Worm (Caenorhabditis elegans) whole organism, L2 larva: ENCODE measurements around the gene C45G7.13.

Source experiments
- F13H6.1 ChIP-seq: sonication (generic microtip); optimal IDR thresholded peaks from 2 replicates; lab custom pipeline; 2016; ENCODE audit warnings: missing genetic modification characterization, missing compliant biosample characterization
- R02D3.7 ChIP-seq: fragments of 150-350 bp; optimal IDR thresholded peaks from 2 replicates; lab custom pipeline; 2014; ENCODE audit warnings: missing biosample characterization, missing genetic modification characterization
- ZK546.5 ChIP-seq: sonication (generic microtip); optimal IDR thresholded peaks from 2 replicates; lab custom pipeline; 2017; ENCODE audit warnings: missing biosample characterization, missing genetic modification characterization
- aly-2 ChIP-seq: fragments of 150-350 bp; optimal IDR thresholded peaks from 2 replicates; lab custom pipeline; 2014; ENCODE audit warnings: missing biosample characterization, missing genetic modification characterization
- ama-1 ChIP-seq: fragments of 150-350 bp; optimal IDR thresholded peaks from 2 replicates; lab custom pipeline; 2018; ENCODE audit warnings: inconsistent platforms
- blmp-1 ChIP-seq: sonication (generic microtip); optimal IDR thresholded peaks from 2 replicates; lab custom pipeline; 2017; ENCODE audit warnings: missing genetic modification characterization, mild to moderate bottlenecking, missing compliant biosample characterization, antibody characterized with exemption, moderate library complexity; ENCODE audit not compliant: insufficient read depth
- ceh-82 ChIP-seq: fragments of 150-350 bp; optimal IDR thresholded peaks from 2 replicates; lab custom pipeline; 2014; ENCODE audit warnings: missing biosample characterization, missing genetic modification characterization
- crh-2 ChIP-seq: sonication (generic microtip); optimal IDR thresholded peaks from 2 replicates; lab custom pipeline; 2017; ENCODE audit warnings: missing biosample characterization, missing genetic modification characterization
- dmd-4 ChIP-seq: sonication (generic microtip); optimal IDR thresholded peaks from 2 replicates; lab custom pipeline; 2017; ENCODE audit warnings: missing biosample characterization, missing genetic modification characterization
- elt-1 ChIP-seq: fragments of 150-350 bp; optimal IDR thresholded peaks from 2 replicates; lab custom pipeline; 2014; ENCODE audit warnings: missing biosample characterization, missing genetic modification characterization
- elt-3 ChIP-seq: sonication (generic microtip); optimal IDR thresholded peaks from 2 replicates; lab custom pipeline; 2017; ENCODE audit warnings: missing biosample characterization, missing genetic modification characterization
- fos-1 ChIP-seq: fragments of 150-350 bp; optimal IDR thresholded peaks from 2 replicates; lab custom pipeline; 2014; ENCODE audit warnings: missing biosample characterization, missing genetic modification characterization
- gmeb-1 ChIP-seq: fragments of 150-350 bp; optimal IDR thresholded peaks from 2 replicates; lab custom pipeline; 2014; ENCODE audit warnings: missing biosample characterization, missing genetic modification characterization
- lin-11 ChIP-seq: fragments of 150-350 bp; sonication (generic microtip); optimal IDR thresholded peaks from 2 replicates; lab custom pipeline; 2014; ENCODE audit warnings: missing biosample characterization, missing genetic modification characterization, inconsistent platforms, mixed read lengths
- lsy-2 ChIP-seq, 2 experiments: fragments of 150-350 bp in 1 of 2; sonication (generic microtip) in 1 of 2; optimal IDR thresholded peaks; 2 replicates each; lab custom pipeline; 2014 to 2017; ENCODE audit warnings: missing biosample characterization in 2 of 2, missing genetic modification characterization in 2 of 2
- mab-5 ChIP-seq: fragments of 150-350 bp; optimal IDR thresholded peaks from 2 replicates; lab custom pipeline; 2014; ENCODE audit warnings: missing biosample characterization, missing genetic modification characterization
- mbf-1 ChIP-seq: sonication (generic microtip); optimal IDR thresholded peaks from 2 replicates; lab custom pipeline; 2017; ENCODE audit warnings: missing biosample characterization, missing genetic modification characterization
- nhr-11 ChIP-seq: fragments of 150-350 bp; optimal IDR thresholded peaks from 2 replicates; lab custom pipeline; 2014; ENCODE audit warnings: missing biosample characterization, missing genetic modification characterization
- nhr-129 ChIP-seq: fragments of 150-350 bp; optimal IDR thresholded peaks from 2 replicates; lab custom pipeline; 2014; ENCODE audit warnings: missing biosample characterization, missing genetic modification characterization
- nhr-21 ChIP-seq: fragments of 150-350 bp; optimal IDR thresholded peaks from 2 replicates; lab custom pipeline; 2014; ENCODE audit warnings: missing biosample characterization, missing genetic modification characterization
- nhr-25 ChIP-seq: fragments of 150-350 bp; sonication (generic microtip); optimal IDR thresholded peaks from 3 replicates; lab custom pipeline; 2014; ENCODE audit warnings: missing biosample characterization, missing genetic modification characterization
- nhr-77 ChIP-seq: fragments of 150-350 bp; optimal IDR thresholded peaks from 2 replicates; lab custom pipeline; 2014; ENCODE audit warnings: missing biosample characterization, missing genetic modification characterization
- peb-1 ChIP-seq: fragments of 150-350 bp; optimal IDR thresholded peaks from 2 replicates; lab custom pipeline; 2014; ENCODE audit warnings: missing biosample characterization, missing genetic modification characterization
- sem-4 ChIP-seq: fragments of 150-350 bp; optimal IDR thresholded peaks from 2 replicates; lab custom pipeline; 2014; ENCODE audit warnings: missing biosample characterization, missing genetic modification reagents, missing genetic modification characterization
- skn-1 ChIP-seq: sonication (generic microtip); optimal IDR thresholded peaks from 2 replicates; lab custom pipeline; 2017; ENCODE audit warnings: missing biosample characterization, missing genetic modification characterization
- sma-3 ChIP-seq: sonication (generic microtip); optimal IDR thresholded peaks from 2 replicates; lab custom pipeline; 2016; ENCODE audit warnings: missing genetic modification reagents, missing genetic modification characterization, missing compliant biosample characterization
- snpc-4 ChIP-seq: fragments of 150-350 bp; optimal IDR thresholded peaks from 2 replicates; lab custom pipeline; 2014; ENCODE audit warnings: missing biosample characterization, missing genetic modification characterization
- unc-39 ChIP-seq: fragments of 150-350 bp; optimal IDR thresholded peaks from 2 replicates; lab custom pipeline; 2014; ENCODE audit warnings: missing biosample characterization, missing genetic modification characterization
- unc-55 ChIP-seq: fragments of 150-350 bp; sonication (generic microtip); optimal IDR thresholded peaks from 3 replicates; lab custom pipeline; 2014; ENCODE audit warnings: missing biosample characterization, missing genetic modification reagents, missing genetic modification characterization
- unc-62 ChIP-seq: fragments of 150-350 bp; optimal IDR thresholded peaks from 2 replicates; lab custom pipeline; 2014; ENCODE audit warnings: missing biosample characterization, missing genetic modification reagents, missing genetic modification characterization
- zag-1 ChIP-seq: fragments of 150-350 bp; optimal IDR thresholded peaks from 2 replicates; lab custom pipeline; 2014; ENCODE audit warnings: missing biosample characterization, missing genetic modification characterization
- ztf-11 ChIP-seq: sonication (generic microtip); optimal IDR thresholded peaks from 2 replicates; lab custom pipeline; 2017; ENCODE audit warnings: missing biosample characterization, missing genetic modification characterization

C45G7.13 gene

ce11 chrIV:2451233-2451632 is at the start of gene C45G7.13:
Gene C45G7.13 (minus strand): TSS chrIV:2451333.
- no peak for TF ChIP-seq elt-1 (tag; lab: Kevin White, UChicago)
- no peak for TF ChIP-seq aly-2 (tag; lab: Kevin White, UChicago)
- TF ChIP-seq mbf-1 (tag; lab: Kevin White, UChicago), result no peak
- no peak for TF ChIP-seq peb-1 (tag; lab: Kevin White, UChicago)
- no peak for TF ChIP-seq ztf-11
- TF ChIP-seq unc-39, result no peak
- no peak for TF ChIP-seq sma-3 (GFP tag; lab: Kevin White, UChicago)
- no peak for TF ChIP-seq sem-4 (tag; lab: Kevin White, UChicago)
- no peak for TF ChIP-seq skn-1

- TF ChIP-seq lin-11 (tag; lab: Kevin White, UChicago) (no peak), lsy-2 (tag; optimal IDR thresholded peaks at IDR 0.05; lab: Kevin White, UChicago) (peak in 1 of 2 experiments; percentile 22), elt-3 (tag; lab: Kevin White, UChicago) (no peak)
Measured at ce11 chrIV:2497615-2498183, 46.6 kb upstream of the C45G7.13 start, which contains the start of gene Y69A2AR.16. Gene Y69A2AR.16 (plus strand): TSS chrIV:2497803.

- TF ChIP-seq mbf-1 (tag; lab: Kevin White, UChicago) (no peak), nhr-129 (tag; lab: Kevin White, UChicago) (no peak), dmd-4 (tag; lab: Kevin White, UChicago) (no peak), nhr-77 (tag; lab: Kevin White, UChicago) (no peak), ceh-82 (no peak), zag-1 (tag; lab: Kevin White, UChicago) (no peak), snpc-4 (no peak), unc-62 (GFP tag; lab: Kevin White, UChicago) (no peak)
Measured at ce11 chrIV:2496084-2496483, 45.0 kb upstream of the C45G7.13 start.

ce11 chrIV:2495118-2495785 is 44.1 kb upstream of the C45G7.13 start, which contains the start of the genes ccdc-12 and Y69A2AR.18:
Gene ccdc-12 (minus strand): TSS chrIV:2495174.
Gene Y69A2AR.18 (plus strand): TSS chrIV:2495735.
- TF ChIP-seq F13H6.1 (tag; lab: Kevin White, UChicago) (peak; percentile 48), blmp-1 (tag; lab: Kevin White, UChicago) (no peak), R02D3.7 (peak; percentile 50), nhr-129 (tag; lab: Kevin White, UChicago) (peak; percentile 45), unc-55 (GFP tag; lab: Kevin White, UChicago) (peak; percentile 86), snpc-4 (peak; percentile 18), lsy-2 (tag; optimal IDR thresholded peaks at IDR 0.05; lab: Kevin White, UChicago) (peak; percentile 96 to 98), mab-5 (tag; lab: Kevin White, UChicago) (peak; percentile 15), gmeb-1 (tag; lab: Kevin White, UChicago) (peak; percentile 73), nhr-25 (tag; lab: Kevin White, UChicago) (no peak), fos-1 (tag; lab: Kevin White, UChicago) (peak; percentile 3), crh-2 (tag; lab: Kevin White, UChicago) (no peak), sma-3 (GFP tag; lab: Kevin White, UChicago) (peak; percentile 55), lin-11 (tag; lab: Kevin White, UChicago) (peak; percentile 73), ama-1 (lab: Kevin White, UChicago) (no peak)

- no peak for TF ChIP-seq aly-2 (tag; lab: Kevin White, UChicago)
- no peak for TF ChIP-seq nhr-77 (tag; lab: Kevin White, UChicago)
- no peak for TF ChIP-seq lin-11 (tag; lab: Kevin White, UChicago)
- no peak for TF ChIP-seq peb-1 (tag; lab: Kevin White, UChicago)
- TF ChIP-seq ceh-82, result no peak
- no peak for TF ChIP-seq unc-39
- TF ChIP-seq nhr-21 (tag; lab: Kevin White, UChicago), result no peak
- no peak for TF ChIP-seq nhr-11 (tag; lab: Kevin White, UChicago)
- no peak for TF ChIP-seq unc-62 (GFP tag; lab: Kevin White, UChicago)
- no peak for TF ChIP-seq ztf-11
- TF ChIP-seq mbf-1 (tag; lab: Kevin White, UChicago), result no peak
- TF ChIP-seq blmp-1 (tag; lab: Kevin White, UChicago), result no peak
- no peak for TF ChIP-seq zag-1 (tag; lab: Kevin White, UChicago)
- TF ChIP-seq sma-3 (GFP tag; lab: Kevin White, UChicago), result no peak
- no peak for TF ChIP-seq ZK546.5 (tag; lab: Kevin White, UChicago)
- TF ChIP-seq elt-3 (tag; lab: Kevin White, UChicago), result no peak
- TF ChIP-seq nhr-129 (tag; lab: Kevin White, UChicago), result no peak
Measured at ce11 chrIV:2488520-2488919, 37.4 kb upstream of the C45G7.13 start, which contains the start of gene Y69A2AR.19. Gene Y69A2AR.19 (plus strand): TSS chrIV:2488820.
